Fruit fly (Drosophila melanogaster): ENCODE results near the gene CG33287.

DNA sequence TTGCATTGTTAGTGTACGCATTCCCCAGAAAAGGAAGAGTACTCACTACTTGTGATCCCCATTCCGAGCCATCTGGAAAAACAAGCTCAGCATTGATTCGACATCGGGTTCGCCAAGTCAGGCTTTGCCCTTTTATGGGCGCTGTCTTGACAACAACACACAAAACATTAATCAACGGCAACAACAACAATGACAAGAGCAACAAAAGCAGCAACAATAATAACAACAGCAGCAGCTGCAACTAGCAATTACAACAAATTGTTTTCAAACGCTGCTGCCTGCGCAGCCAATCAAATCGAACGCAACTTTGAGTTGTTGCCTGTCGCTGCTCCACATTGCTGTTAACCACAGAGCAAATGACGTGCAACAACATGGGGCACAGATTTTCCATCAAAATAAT, 28.4 kb downstream of the CG33287 start:
- TF ChIP-seq CG8478 (optimal IDR thresholded peaks at IDR 0.05): no peak
- no peak for TF ChIP-seq CTCF (optimal IDR thresholded peaks at IDR 0.05)
